Worm (Caenorhabditis elegans) whole organism, young adult: ENCODE results near the gene manf-1.
A peak's percentile ranks its signal among the peaks of the same experiment; 100 is the strongest.
"Not testable (repeated sequence)": the region's sequence is repeated elsewhere in the genome, so short reads cannot be mapped to it uniquely, and the experiment has no call there.

Experiments
- B0336.3 ChIP-seq: fragments of 200-800 bp; sonication (Bioruptor generic); IDR thresholded peaks from 2 replicates; pipeline ENCODE4 v1.3.6; 2022; ENCODE audit warnings: missing genetic modification characterization, missing compliant biosample characterization
- C17E4.6 ChIP-seq: fragments of 200-800 bp; sonication (Bioruptor generic); IDR thresholded peaks from 2 replicates; pipeline ENCODE4 v1.3.6; 2022; ENCODE audit warnings: missing genetic modification reagents, missing genetic modification characterization, missing compliant biosample characterization
- D2030.7 ChIP-seq: fragments of 200-800 bp; sonication (Bioruptor generic); IDR thresholded peaks from 2 replicates; pipeline ENCODE4 v1.3.6; 2022; ENCODE audit warnings: missing genetic modification reagents, missing genetic modification characterization, missing compliant biosample characterization
- F23B12.7 ChIP-seq: sonication (generic microtip); optimal IDR thresholded peaks from 2 replicates; lab custom pipeline; 2017; ENCODE audit warnings: missing genetic modification characterization, mild to moderate bottlenecking, missing compliant biosample characterization, antibody characterized with exemption, moderate library complexity; ENCODE audit not compliant: insufficient read depth
- F33H1.4 ChIP-seq: fragments of 200-800 bp; sonication (Bioruptor generic); IDR thresholded peaks from 2 replicates; pipeline ENCODE4 v1.3.6; 2022; ENCODE audit warnings: missing genetic modification reagents, missing genetic modification characterization, missing compliant biosample characterization
- F39B2.1 ChIP-seq: fragments of 200-800 bp; sonication (Bioruptor generic); IDR thresholded peaks from 2 replicates; pipeline ENCODE4 v1.3.6; 2022; ENCODE audit warnings: missing genetic modification reagents, missing genetic modification characterization, missing compliant biosample characterization
- F49E8.2 ChIP-seq: sonication (generic microtip); optimal IDR thresholded peaks from 3 replicates; lab custom pipeline; 2017; ENCODE audit warnings: missing genetic modification characterization, mild to moderate bottlenecking, missing compliant biosample characterization, antibody characterized with exemption, moderate library complexity; ENCODE audit not compliant: insufficient read depth
- Y79H2A.3 ChIP-seq: fragments of 200-800 bp; sonication (Bioruptor generic); conservative IDR thresholded peaks from 2 replicates; pipeline ENCODE4 v1.3.6; 2022; ENCODE audit warnings: missing genetic modification reagents, missing genetic modification characterization, missing compliant biosample characterization
- Y95B8A.8 ChIP-seq: fragments of 200-800 bp; sonication (Bioruptor generic); IDR thresholded peaks from 2 replicates; pipeline ENCODE4 v1.3.6; 2022; ENCODE audit warnings: missing genetic modification reagents, missing genetic modification characterization, missing compliant biosample characterization
- akir-1 ChIP-seq: fragments of 200-800 bp; sonication (Bioruptor generic); optimal IDR thresholded peaks from 2 replicates; lab custom pipeline; 2018; ENCODE audit warnings: mild to moderate bottlenecking, missing genetic modification characterization, moderate library complexity, missing compliant biosample characterization
- athp-1 ChIP-seq: sonication (generic microtip); optimal IDR thresholded peaks from 2 replicates; lab custom pipeline; 2017; ENCODE audit warnings: mild to moderate bottlenecking, missing genetic modification characterization, missing compliant biosample characterization
- ccch-3 ChIP-seq: fragments of 200-800 bp; sonication (Bioruptor generic); optimal IDR thresholded peaks from 2 replicates; lab custom pipeline; 2018; ENCODE audit warnings: mild to moderate bottlenecking, missing genetic modification characterization, missing compliant biosample characterization
- cebp-1 ChIP-seq, 2 experiments: fragments of 200-800 bp in 1 of 2; sonication (Bioruptor generic) in 1 of 2; sonication (generic microtip) in 1 of 2; IDR thresholded peaks in 1 of 2; optimal IDR thresholded peaks in 1 of 2; 2 replicates each; pipeline versions ENCODE4 v1.3.6 to Lab custom; 2017 to 2022; ENCODE audit warnings: missing compliant biosample characterization in 2 of 2, missing genetic modification characterization in 2 of 2, mild to moderate bottlenecking in 1 of 2, missing genetic modification reagents in 1 of 2, moderate library complexity in 1 of 2
- ceh-91 ChIP-seq: fragments of 200-800 bp; sonication (Bioruptor generic); IDR thresholded peaks from 2 replicates; pipeline ENCODE4 v1.3.6; 2022; ENCODE audit warnings: missing genetic modification reagents, missing genetic modification characterization, missing compliant biosample characterization
- dox-1 ChIP-seq: fragments of 200-800 bp; sonication (Bioruptor generic); IDR thresholded peaks from 2 replicates; pipeline ENCODE4 v1.3.6; 2022; ENCODE audit warnings: missing genetic modification reagents, missing genetic modification characterization, missing compliant biosample characterization
- dpl-1 ChIP-seq: fragments of 150-350 bp; optimal IDR thresholded peaks from 2 replicates; lab custom pipeline; 2014; ENCODE audit warnings: missing biosample characterization, missing genetic modification reagents, missing genetic modification characterization
- efl-1 ChIP-seq: fragments of 150-350 bp; optimal IDR thresholded peaks from 2 replicates; lab custom pipeline; 2014; ENCODE audit warnings: missing biosample characterization, missing genetic modification reagents, missing genetic modification characterization
- ekl-4 ChIP-seq: fragments of 200-800 bp; sonication (Bioruptor generic); IDR thresholded peaks from 2 replicates; pipeline ENCODE4 v1.3.6; 2022; ENCODE audit warnings: missing genetic modification reagents, missing genetic modification characterization, missing compliant biosample characterization
- hmg-1.2 ChIP-seq: fragments of 200-800 bp; sonication (Bioruptor generic); IDR thresholded peaks from 2 replicates; pipeline ENCODE4 v1.3.6; 2022; ENCODE audit warnings: missing genetic modification reagents, missing genetic modification characterization, missing compliant biosample characterization
- hsf-1 ChIP-seq: fragments of 200-800 bp; sonication (Bioruptor generic); IDR thresholded peaks from 2 replicates; pipeline ENCODE4 v1.3.6; 2022; ENCODE audit warnings: missing genetic modification reagents, missing genetic modification characterization, missing compliant biosample characterization
- let-526 ChIP-seq: fragments of 200-800 bp; sonication (Bioruptor generic); IDR thresholded peaks from 2 replicates; pipeline ENCODE4 v1.3.6; 2022; ENCODE audit warnings: missing genetic modification reagents, missing genetic modification characterization, missing compliant biosample characterization
- lin-54 ChIP-seq: fragments of 200-800 bp; sonication (Bioruptor generic); optimal IDR thresholded peaks from 2 replicates; lab custom pipeline; 2018; ENCODE audit warnings: mild to moderate bottlenecking, missing genetic modification characterization, missing compliant biosample characterization
- lsl-1 ChIP-seq: fragments of 200-800 bp; sonication (Bioruptor generic); optimal IDR thresholded peaks from 2 replicates; lab custom pipeline; 2018; ENCODE audit warnings: mild to moderate bottlenecking, missing genetic modification characterization, moderate library complexity, missing compliant biosample characterization
- madf-3 ChIP-seq: fragments of 200-800 bp; sonication (Bioruptor generic); IDR thresholded peaks from 2 replicates; pipeline ENCODE4 v1.3.6; 2022; ENCODE audit warnings: missing genetic modification reagents, missing genetic modification characterization, missing compliant biosample characterization
- madf-6 ChIP-seq: fragments of 200-800 bp; sonication (Bioruptor generic); IDR thresholded peaks from 2 replicates; pipeline ENCODE4 v1.3.6; 2022; ENCODE audit warnings: missing genetic modification reagents, missing genetic modification characterization, missing compliant biosample characterization
- madf-8 ChIP-seq: fragments of 200-800 bp; sonication (Bioruptor generic); conservative IDR thresholded peaks from 2 replicates; pipeline ENCODE4 v1.3.6; 2022; ENCODE audit warnings: missing genetic modification reagents, missing genetic modification characterization, missing compliant biosample characterization
- mcd-1 ChIP-seq: fragments of 200-800 bp; sonication (Bioruptor generic); IDR thresholded peaks from 2 replicates; pipeline ENCODE4 v1.3.6; 2022; ENCODE audit warnings: missing genetic modification reagents, missing genetic modification characterization, missing compliant biosample characterization
- nhr-120 ChIP-seq: fragments of 200-800 bp; sonication (Bioruptor generic); IDR thresholded peaks from 2 replicates; pipeline ENCODE4 v1.3.6; 2022; ENCODE audit warnings: missing genetic modification characterization, missing compliant biosample characterization
- rcor-1 ChIP-seq: fragments of 200-800 bp; sonication (Bioruptor generic); IDR thresholded peaks from 2 replicates; pipeline ENCODE4 v1.3.6; 2022; ENCODE audit warnings: missing genetic modification reagents, missing genetic modification characterization, missing compliant biosample characterization
- rpc-1 ChIP-seq, 2 experiments: fragments of 150-350 bp in 1 of 2; sonication (generic microtip) in 1 of 2; optimal IDR thresholded peaks; 2 replicates each; lab custom pipeline; 2014 to 2018; ENCODE audit warnings: missing biosample characterization in 1 of 2, missing genetic modification characterization in 1 of 2, missing genetic modification reagents in 1 of 2, missing genotype in 1 of 2
- sdz-38 ChIP-seq: sonication (generic microtip); optimal IDR thresholded peaks from 2 replicates; lab custom pipeline; 2016; ENCODE audit warnings: missing genotype, missing genetic modification characterization, missing compliant biosample characterization
- somi-1 ChIP-seq: fragments of 200-800 bp; sonication (Bioruptor generic); optimal IDR thresholded peaks from 2 replicates; lab custom pipeline; 2018; ENCODE audit warnings: mild to moderate bottlenecking, missing genetic modification characterization, missing compliant biosample characterization
- sptf-2 ChIP-seq: fragments of 200-800 bp; sonication (Bioruptor generic); optimal IDR thresholded peaks from 2 replicates; lab custom pipeline; 2018; ENCODE audit warnings: mild to moderate bottlenecking, missing genetic modification characterization, missing compliant biosample characterization
- tlf-1 ChIP-seq: fragments of 200-800 bp; sonication (Bioruptor generic); optimal IDR thresholded peaks from 2 replicates; lab custom pipeline; 2018; ENCODE audit warnings: mild to moderate bottlenecking, missing genetic modification characterization, missing compliant biosample characterization
- unc-62 ChIP-seq: fragments of 150-350 bp; optimal IDR thresholded peaks from 2 replicates; lab custom pipeline; 2014; ENCODE audit warnings: missing biosample characterization, missing genetic modification reagents, missing genetic modification characterization
- xnd-1 ChIP-seq: sonication (generic microtip); optimal IDR thresholded peaks from 2 replicates; lab custom pipeline; 2016; ENCODE audit warnings: missing genotype, missing genetic modification reagents, missing genetic modification characterization, missing compliant biosample characterization
- ztf-18 ChIP-seq: sonication (generic microtip); optimal IDR thresholded peaks from 2 replicates; lab custom pipeline; 2016; ENCODE audit warnings: missing genotype, mild to moderate bottlenecking, missing genetic modification characterization, missing compliant biosample characterization

The manf-1 gene

ce11 chrIV:2917729-2918128 is 10.5 kb downstream of the manf-1 start, which contains the start of gene Y54G2A.50:
TSS of gene Y54G2A.50 (plus strand) at chrIV:2918029.
- not testable (repeated sequence) for TF ChIP-seq F23B12.7; cebp-1 (GFP tag; IDR thresholded peaks at IDR 0.05; lab: Robert Waterston, UW); cebp-1 (tag; optimal IDR thresholded peaks at IDR 0.05; lab: Kevin White, UChicago); madf-3 (GFP tag; lab: Robert Waterston, UW)
- TF ChIP-seq, all 124 proteins: peak for 0; not testable (repeated sequence) for 124

DNA sequence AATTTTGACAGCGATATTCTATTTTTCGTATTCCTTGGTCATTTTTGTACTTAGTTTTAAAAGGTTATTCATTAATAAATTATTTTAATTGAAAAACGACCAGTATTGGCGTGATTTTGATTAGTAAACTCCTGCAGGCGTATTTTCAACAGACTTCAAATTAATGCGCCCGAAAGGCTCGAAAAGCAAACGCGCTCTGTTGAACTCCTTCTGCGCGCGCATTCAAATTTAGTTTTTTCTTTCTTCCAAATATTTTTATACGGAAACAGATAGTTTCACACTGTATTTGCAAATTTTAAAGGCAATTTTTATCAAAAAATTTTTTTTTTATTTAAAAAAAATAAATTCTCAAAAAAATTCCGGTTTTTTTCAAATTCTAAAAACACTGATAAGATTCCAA is 12.2 kb downstream of the manf-1 start:
- no peak for TF ChIP-seq tlf-1 (GFP tag; lab: Kevin White, UChicago)
- peak; percentile 24 for TF ChIP-seq efl-1 (GFP tag; lab: Kevin White, UChicago)

DNA sequence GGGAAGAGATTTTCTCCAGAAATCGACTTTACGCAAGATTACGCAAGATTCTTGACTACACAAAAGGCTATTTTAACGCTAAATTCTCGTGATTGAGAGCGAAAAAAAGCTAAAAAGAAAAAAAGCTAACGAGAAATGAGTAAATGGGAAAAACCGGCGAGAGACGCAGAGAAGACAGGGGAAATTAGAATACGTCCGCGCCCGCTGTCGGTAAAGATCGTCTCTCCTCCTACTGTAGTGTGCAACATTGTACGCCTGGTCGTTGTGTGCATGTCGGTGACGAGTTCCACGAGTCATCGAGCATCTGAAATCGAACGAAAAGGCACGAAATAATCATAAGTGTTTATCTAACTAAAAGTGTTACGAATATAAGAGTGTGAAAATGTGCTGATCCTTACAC is 13.7 kb downstream of the manf-1 start:
- TF ChIP-seq somi-1 (GFP tag; lab: Kevin White, UChicago) (no peak), akir-1 (no peak), xnd-1 (peak; percentile 75), mcd-1 (GFP tag; lab: Robert Waterston, UW) (peak; percentile 50; the same call in 1 of the 2 replicates), hsf-1 (peak; percentile 67; the same call in 1 of the 2 replicates), madf-6 (peak; percentile 97), ztf-18 (tag; lab: Kevin White, UChicago) (peak; percentile 19), dox-1 (GFP tag; lab: Robert Waterston, UW) (peak; percentile 39), sdz-38 (tag; lab: Kevin White, UChicago) (no peak), ceh-91 (peak; percentile 53; the same call in 1 of the 2 replicates), hmg-1.2 (GFP tag; lab: Robert Waterston, UW) (peak; percentile 40; the same call in 1 of the 2 replicates), dpl-1 (GFP tag; lab: Kevin White, UChicago) (peak; percentile 59), nhr-120 (GFP tag; lab: Robert Waterston, UW) (no peak), rpc-1 (optimal IDR thresholded peaks at IDR 0.05; lab: Kevin White, UChicago) (no peak), rpc-1 (tag; optimal IDR thresholded peaks at IDR 0.05; lab: Kevin White, UChicago) (no peak), efl-1 (GFP tag; lab: Kevin White, UChicago) (peak; percentile 80), F33H1.4 (GFP tag; lab: Robert Waterston, UW) (peak; percentile 58), D2030.7 (peak; percentile 25; the same call in 1 of the 2 replicates), lsl-1 (GFP tag; lab: Kevin White, UChicago) (peak; percentile 83), madf-8 (GFP tag; lab: Robert Waterston, UW) (peak; percentile 93), F49E8.2 (tag; lab: Kevin White, UChicago) (peak; percentile 5)

DNA sequence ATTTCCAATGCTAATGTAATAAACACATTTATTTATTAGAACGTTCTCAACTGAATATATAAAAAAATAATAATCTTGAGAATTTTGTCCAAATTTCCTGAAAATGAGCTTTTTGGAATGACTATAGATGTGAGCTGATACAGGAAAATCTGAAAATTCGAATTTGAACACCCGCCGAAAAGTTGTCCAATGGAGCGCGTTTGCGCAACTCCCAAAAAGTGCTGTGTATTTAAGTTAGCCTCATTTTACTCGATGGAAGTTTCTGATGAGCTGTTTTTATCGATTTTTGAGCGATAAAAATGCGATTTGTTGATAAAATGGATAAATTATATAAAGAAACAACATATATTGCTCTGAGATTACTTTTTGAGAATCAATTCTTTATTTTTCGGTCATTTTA is 26.2 kb downstream of the manf-1 start:
- TF ChIP-seq lin-54 (GFP tag; lab: Kevin White, UChicago) (peak; percentile 46), mcd-1 (GFP tag; lab: Robert Waterston, UW) (peak; percentile 89)

ce11 chrIV:2901463-2901862 is 26.8 kb downstream of the manf-1 start:
- TF ChIP-seq Y95B8A.8: 0 out of 2 replicates have a peak, but pooled peaks have one; percentile 14
- TF ChIP-seq D2030.7: peak; percentile 52; the same call in 1 of the 2 replicates
- TF ChIP-seq Y79H2A.3: peak; percentile 66; the same call in 1 of the 2 replicates

- no peak for TF ChIP-seq ccch-3
- TF ChIP-seq ekl-4 (GFP tag; lab: Robert Waterston, UW): peak; percentile 41; the same call in 1 of the 2 replicates
- TF ChIP-seq xnd-1: no peak
- no peak for TF ChIP-seq sptf-2 (GFP tag; lab: Kevin White, UChicago)
- TF ChIP-seq F39B2.1 (GFP tag; lab: Robert Waterston, UW): no peak
- TF ChIP-seq F49E8.2 (tag; lab: Kevin White, UChicago): peak; percentile 35
- TF ChIP-seq unc-62: no peak
- 0 out of 2 replicates have a peak, but pooled peaks have one; percentile 55 for TF ChIP-seq madf-3 (GFP tag; lab: Robert Waterston, UW)
- no peak for TF ChIP-seq cebp-1 (GFP tag; IDR thresholded peaks at IDR 0.05; lab: Robert Waterston, UW)
- TF ChIP-seq cebp-1 (tag; optimal IDR thresholded peaks at IDR 0.05; lab: Kevin White, UChicago): no peak
- TF ChIP-seq ceh-91: no peak
- no peak for TF ChIP-seq let-526
- TF ChIP-seq rcor-1 (GFP tag; lab: Robert Waterston, UW): peak; percentile 19; the same call in 1 of the 2 replicates
- TF ChIP-seq B0336.3 (GFP tag; lab: Robert Waterston, UW): no peak
- 0 out of 2 replicates have a peak, but pooled peaks have one; percentile 26 for TF ChIP-seq C17E4.6 (GFP tag; lab: Robert Waterston, UW)
- peak; percentile 58; the same call in 1 of the 2 replicates for TF ChIP-seq hsf-1
- TF ChIP-seq athp-1 (tag; lab: Kevin White, UChicago): no peak
These were observed 30.5 kb downstream of the manf-1 start, which contains the start of gene Y54G2A.36 for ce11 chrIV:2897644-2898160. TSS of gene Y54G2A.36 (plus strand) at chrIV:2897694.
